Worm (Caenorhabditis elegans): ENCODE data around the gene srsx-24.

DNA sequence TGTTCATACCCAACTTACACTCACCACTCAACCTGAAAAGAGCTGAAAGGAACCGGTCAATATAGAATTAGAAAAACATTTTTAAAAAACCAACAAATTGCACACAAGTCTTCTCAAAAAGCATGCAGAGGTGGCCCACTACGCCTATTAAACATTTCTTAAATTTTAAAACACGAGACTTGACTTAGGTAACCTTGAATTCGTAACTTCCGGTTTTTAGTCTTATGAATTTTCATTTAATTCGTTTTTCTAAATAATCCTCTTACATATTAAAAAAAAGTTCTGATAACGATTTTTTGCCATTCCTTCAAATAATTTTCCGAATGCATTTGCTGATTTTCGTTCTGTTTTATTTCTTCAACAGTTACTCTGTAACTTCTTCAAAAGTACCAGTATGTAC, 51.2 kb downstream of the srsx-24 start, which contains the start of gene clec-7:
- TF ChIP-seq nhr-237 (tag; optimal IDR thresholded peaks at IDR 0.05): no peak
- no peak for TF ChIP-seq skn-1 (tag; optimal IDR thresholded peaks at IDR 0.05)
- no peak for TF ChIP-seq grh-1 (GFP tag; IDR thresholded peaks at IDR 0.05)
- no peak for TF ChIP-seq zip-4 (GFP tag; optimal IDR thresholded peaks at IDR 0.05)
- TF ChIP-seq jun-1 (tag; optimal IDR thresholded peaks at IDR 0.05): no peak
